Fruit fly (Drosophila melanogaster) whole organism, embryonic: Measurements from ENCODE around the gene CG42758.

ENCODE experiments used
- BtbVII ChIP-seq: fragments of 200-800 bp; sonication (Bioruptor generic); optimal IDR thresholded peaks from 3 replicates; lab custom pipeline; 2017; ENCODE audit warnings: missing biosample characterization, mild to moderate bottlenecking, missing genetic modification characterization
- CG10543 ChIP-seq: fragments of 200-800 bp; sonication (Bioruptor generic); optimal IDR thresholded peaks from 3 replicates; lab custom pipeline; 2017; ENCODE audit warnings: missing biosample characterization, mild to moderate bottlenecking, missing genetic modification characterization, moderate library complexity
- CG11560 ChIP-seq: fragments of 200-800 bp; sonication (Bioruptor generic); IDR thresholded peaks from 3 replicates; pipeline ENCODE4 v1.3.6; 2022; ENCODE audit warnings: missing biosample characterization, missing genetic modification characterization
- CG12299 ChIP-seq: fragments of 200-800 bp; sonication (Bioruptor generic); optimal IDR thresholded peaks from 2 replicates; lab custom pipeline; 2018; ENCODE audit warnings: missing biosample characterization, mild to moderate bottlenecking, missing genetic modification characterization
- CG12391 ChIP-seq: fragments of 200-800 bp; sonication (Bioruptor generic); optimal IDR thresholded peaks from 3 replicates; lab custom pipeline; 2018; ENCODE audit warnings: missing biosample characterization, mild to moderate bottlenecking, missing genetic modification characterization, moderate library complexity
- CG13624 ChIP-seq: fragments of 200-800 bp; sonication (Bioruptor generic); optimal IDR thresholded peaks from 2 replicates; lab custom pipeline; 2016; ENCODE audit warnings: missing biosample characterization, missing genetic modification characterization
- CG1602 ChIP-seq: fragments of 200-800 bp; sonication (Bioruptor generic); optimal IDR thresholded peaks from 3 replicates; lab custom pipeline; 2016; ENCODE audit warnings: missing biosample characterization, missing genetic modification characterization
- CG16863 ChIP-seq: fragments of 200-800 bp; sonication (Bioruptor generic); optimal IDR thresholded peaks from 3 replicates; lab custom pipeline; 2016; ENCODE audit warnings: missing biosample characterization, missing genetic modification characterization
- CG18262 ChIP-seq: fragments of 200-800 bp; optimal IDR thresholded peaks from 3 replicates; lab custom pipeline; 2019; ENCODE audit warnings: missing biosample characterization, mild to moderate bottlenecking, missing genetic modification characterization, moderate library complexity
- CG2712 ChIP-seq: fragments of 200-800 bp; optimal IDR thresholded peaks from 3 replicates; lab custom pipeline; 2019; ENCODE audit warnings: missing biosample characterization, mild to moderate bottlenecking, missing genetic modification characterization, moderate library complexity
- CG31365 ChIP-seq: fragments of 200-800 bp; sonication (Bioruptor generic); optimal IDR thresholded peaks from 2 replicates; lab custom pipeline; 2018; ENCODE audit warnings: missing biosample characterization, mild to moderate bottlenecking, missing genetic modification characterization
- CG31388 ChIP-seq: fragments of 200-800 bp; sonication (Bioruptor generic); optimal IDR thresholded peaks from 2 replicates; lab custom pipeline; 2016; ENCODE audit warnings: missing biosample characterization, missing genetic modification characterization
- CG33213 ChIP-seq: fragments of 200-800 bp; sonication (Bioruptor generic); optimal IDR thresholded peaks from 3 replicates; lab custom pipeline; 2016; ENCODE audit warnings: missing biosample characterization, missing genetic modification characterization
- CG5953 ChIP-seq: fragments of 200-800 bp; sonication (Bioruptor generic); IDR thresholded peaks from 2 replicates; pipeline ENCODE4 v1.3.6; 2022; ENCODE audit warnings: missing biosample characterization, missing genetic modification characterization
- CG6765 ChIP-seq: fragments of 200-800 bp; sonication (Bioruptor generic); optimal IDR thresholded peaks from 3 replicates; lab custom pipeline; 2017; ENCODE audit warnings: missing biosample characterization, mild to moderate bottlenecking, missing genetic modification characterization
- CTCF ChIP-seq: fragments of 200-800 bp; sonication (Bioruptor generic); optimal IDR thresholded peaks from 2 replicates; lab custom pipeline; 2017; ENCODE audit warnings: missing biosample characterization, mild to moderate bottlenecking, missing genetic modification characterization, moderate library complexity
- Camta ChIP-seq: fragments of 200-800 bp; sonication (Bioruptor generic); optimal IDR thresholded peaks from 2 replicates; lab custom pipeline; 2016; ENCODE audit warnings: missing biosample characterization, missing genetic modification characterization
- CrebB ChIP-seq: fragments of 200-800 bp; sonication (Bioruptor generic); optimal IDR thresholded peaks from 3 replicates; lab custom pipeline; 2018; ENCODE audit warnings: missing biosample characterization, mild to moderate bottlenecking, missing genetic modification characterization
- HLH3B ChIP-seq: fragments of 200-800 bp; sonication (Bioruptor generic); IDR thresholded peaks from 2 replicates; pipeline ENCODE4 v1.3.6; 2022; ENCODE audit warnings: missing biosample characterization, missing genetic modification characterization
- Hmx ChIP-seq: fragments of 200-800 bp; sonication (Bioruptor generic); optimal IDR thresholded peaks from 2 replicates; lab custom pipeline; 2016; ENCODE audit warnings: missing biosample characterization, missing genetic modification characterization
- NfI ChIP-seq: fragments of 200-800 bp; sonication (Bioruptor generic); optimal IDR thresholded peaks from 3 replicates; lab custom pipeline; 2018; ENCODE audit warnings: missing biosample characterization, mild to moderate bottlenecking, missing genetic modification characterization, moderate library complexity
- Ptx1 ChIP-seq: fragments of 200-800 bp; sonication (Bioruptor generic); IDR thresholded peaks from 2 replicates; pipeline ENCODE4 v1.3.6; 2022; ENCODE audit warnings: missing biosample characterization, missing genetic modification characterization
- Side ChIP-seq: fragments of 200-800 bp; sonication (Bioruptor generic); optimal IDR thresholded peaks from 2 replicates; lab custom pipeline; 2016; ENCODE audit warnings: missing biosample characterization, missing genetic modification characterization
- Stat92E ChIP-seq, 3 experiments: fragments of >200 bp in 2 of 3; fragments of 200-800 bp in 1 of 3; sonication (Bioruptor generic) in 1 of 3; optimal IDR thresholded peaks; 2 replicates each; lab custom pipeline; 2017 to 2019; ENCODE audit warnings: missing biosample characterization in 3 of 3, missing genetic modification characterization in 3 of 3, mild to moderate bottlenecking in 1 of 3, moderate library complexity in 1 of 3
- Tbp ChIP-seq: fragments of >200 bp; optimal IDR thresholded peaks from 2 replicates; lab custom pipeline; 2018; ENCODE audit warnings: missing biosample characterization, missing genetic modification characterization
- Trl ChIP-seq, 3 experiments: fragments of >200 bp in 2 of 3; fragments of 200-800 bp in 1 of 3; sonication (Bioruptor generic) in 1 of 3; optimal IDR thresholded peaks; 2 replicates in 1 of 3; 3 replicates in 2 of 3; lab custom pipeline; 2016 to 2017; ENCODE audit warnings: missing biosample characterization in 1 of 3, missing genetic modification characterization in 1 of 3
- Xbp1 ChIP-seq: fragments of 200-800 bp; sonication (Bioruptor generic); optimal IDR thresholded peaks from 3 replicates; lab custom pipeline; 2016; ENCODE audit warnings: missing biosample characterization, mild to moderate bottlenecking, missing genetic modification characterization
- btn ChIP-seq: fragments of 200-800 bp; sonication (Bioruptor generic); optimal IDR thresholded peaks from 2 replicates; lab custom pipeline; 2016; ENCODE audit warnings: missing biosample characterization, missing genetic modification characterization
- dm ChIP-seq: fragments of 200-800 bp; sonication (Bioruptor generic); optimal IDR thresholded peaks from 3 replicates; lab custom pipeline; 2016; ENCODE audit warnings: missing biosample characterization, missing genetic modification characterization
- dpn ChIP-seq, 2 experiments: fragments of 200-800 bp; sonication (Bioruptor generic); optimal IDR thresholded peaks; 3 replicates each; lab custom pipeline; 2016; ENCODE audit warnings: missing biosample characterization in 2 of 2, missing genetic modification characterization in 2 of 2
- eve ChIP-seq, 2 experiments: fragments of >200 bp; optimal IDR thresholded peaks; 2 replicates each; lab custom pipeline; 2017; ENCODE audit warnings: missing biosample characterization in 2 of 2, missing genetic modification characterization in 2 of 2
- ewg ChIP-seq: fragments of 200-800 bp; sonication (Bioruptor generic); optimal IDR thresholded peaks from 3 replicates; lab custom pipeline; 2017; ENCODE audit warnings: mild to moderate bottlenecking, missing biosample characterization, missing genetic modification reagents, missing genetic modification characterization
- ham ChIP-seq: fragments of 200-800 bp; sonication (Bioruptor generic); IDR thresholded peaks from 2 replicates; pipeline ENCODE4 v1.3.6; 2022; ENCODE audit warnings: missing biosample characterization, missing genetic modification characterization
- her ChIP-seq: fragments of 200-800 bp; sonication (Bioruptor generic); optimal IDR thresholded peaks from 2 replicates; lab custom pipeline; 2016; ENCODE audit warnings: missing biosample characterization, missing genetic modification characterization
- ind ChIP-seq: fragments of 200-800 bp; sonication (Bioruptor generic); optimal IDR thresholded peaks from 3 replicates; lab custom pipeline; 2016; ENCODE audit warnings: missing biosample characterization, missing genetic modification characterization
- ken ChIP-seq: fragments of 200-800 bp; sonication (Bioruptor generic); IDR thresholded peaks from 3 replicates; pipeline ENCODE4 v1.3.6; 2022; ENCODE audit warnings: missing biosample characterization, missing genetic modification characterization
- lilli ChIP-seq: fragments of 200-800 bp; sonication (Bioruptor generic); optimal IDR thresholded peaks from 3 replicates; lab custom pipeline; 2016; ENCODE audit warnings: missing biosample characterization, missing genetic modification characterization
- lmd ChIP-seq: fragments of 200-800 bp; sonication (Bioruptor generic); IDR thresholded peaks from 2 replicates; pipeline ENCODE4 v1.3.6; 2022; ENCODE audit warnings: missing biosample characterization, missing genetic modification characterization
- lola ChIP-seq, 3 experiments: fragments of >200 bp in 2 of 3; fragments of 200-800 bp in 1 of 3; sonication (Bioruptor generic) in 1 of 3; optimal IDR thresholded peaks; 2 replicates each; lab custom pipeline; 2017 to 2019; ENCODE audit warnings: missing biosample characterization in 3 of 3, missing genetic modification characterization in 3 of 3, mild to moderate bottlenecking in 1 of 3, moderate library complexity in 1 of 3
- mirr ChIP-seq: fragments of 200-800 bp; sonication (Bioruptor generic); optimal IDR thresholded peaks from 3 replicates; lab custom pipeline; 2018; ENCODE audit warnings: missing biosample characterization, mild to moderate bottlenecking, missing genetic modification characterization
- oc ChIP-seq: fragments of 200-800 bp; sonication (Bioruptor generic); optimal IDR thresholded peaks from 2 replicates; lab custom pipeline; 2018; ENCODE audit warnings: missing biosample characterization, mild to moderate bottlenecking, missing genetic modification characterization, moderate library complexity
- pum ChIP-seq: fragments of 200-800 bp; sonication (Bioruptor generic); optimal IDR thresholded peaks from 2 replicates; lab custom pipeline; 2016; ENCODE audit warnings: missing biosample characterization, missing genetic modification characterization
- rib ChIP-seq: fragments of 200-800 bp; sonication (Bioruptor generic); IDR thresholded peaks from 2 replicates; pipeline ENCODE4 v1.3.6; 2022; ENCODE audit warnings: missing biosample characterization, missing genetic modification characterization
- sd ChIP-seq: fragments of 200-800 bp; sonication (Bioruptor generic); optimal IDR thresholded peaks from 3 replicates; lab custom pipeline; 2018; ENCODE audit warnings: missing biosample characterization, mild to moderate bottlenecking, missing genetic modification characterization, moderate library complexity
- sens-2 ChIP-seq: fragments of 200-800 bp; sonication (Bioruptor generic); IDR thresholded peaks from 2 replicates; pipeline ENCODE4 v1.3.6; 2022; ENCODE audit warnings: missing biosample characterization, missing genetic modification characterization
- slbo ChIP-seq: fragments of 200-800 bp; sonication (Bioruptor generic); IDR thresholded peaks from 2 replicates; pipeline ENCODE4 v1.3.6; 2022; ENCODE audit warnings: missing biosample characterization, missing genetic modification characterization
- slp2 ChIP-seq: fragments of 200-800 bp; sonication (Bioruptor generic); optimal IDR thresholded peaks from 2 replicates; lab custom pipeline; 2016; ENCODE audit warnings: missing biosample characterization, missing genetic modification characterization
- sug ChIP-seq: fragments of 200-800 bp; optimal IDR thresholded peaks from 2 replicates; lab custom pipeline; 2019; ENCODE audit warnings: missing biosample characterization, mild to moderate bottlenecking, missing genetic modification characterization, moderate library complexity
- tgo ChIP-seq: fragments of 200-800 bp; sonication (Bioruptor generic); IDR thresholded peaks from 3 replicates; pipeline ENCODE4 v1.3.6; 2022; ENCODE audit warnings: missing biosample characterization, missing genetic modification characterization
- trh ChIP-seq: fragments of 200-800 bp; sonication (Bioruptor generic); optimal IDR thresholded peaks from 2 replicates; lab custom pipeline; 2016; ENCODE audit warnings: missing biosample characterization, missing genetic modification characterization
- twi ChIP-seq: fragments of 200-800 bp; optimal IDR thresholded peaks from 2 replicates; lab custom pipeline; 2019; ENCODE audit warnings: missing biosample characterization, mild to moderate bottlenecking, missing genetic modification characterization, moderate library complexity
- unc-4 ChIP-seq: fragments of 200-800 bp; sonication (Bioruptor generic); IDR thresholded peaks from 2 replicates; pipeline ENCODE4 v1.3.6; 2022; ENCODE audit warnings: missing biosample characterization, missing genetic modification characterization; ENCODE audit not compliant: partially characterized antibody
- zfh2 ChIP-seq: fragments of 200-800 bp; sonication (Bioruptor generic); optimal IDR thresholded peaks from 2 replicates; lab custom pipeline; 2016; ENCODE audit warnings: missing biosample characterization, missing genetic modification characterization

The CG42758 gene

DNA sequence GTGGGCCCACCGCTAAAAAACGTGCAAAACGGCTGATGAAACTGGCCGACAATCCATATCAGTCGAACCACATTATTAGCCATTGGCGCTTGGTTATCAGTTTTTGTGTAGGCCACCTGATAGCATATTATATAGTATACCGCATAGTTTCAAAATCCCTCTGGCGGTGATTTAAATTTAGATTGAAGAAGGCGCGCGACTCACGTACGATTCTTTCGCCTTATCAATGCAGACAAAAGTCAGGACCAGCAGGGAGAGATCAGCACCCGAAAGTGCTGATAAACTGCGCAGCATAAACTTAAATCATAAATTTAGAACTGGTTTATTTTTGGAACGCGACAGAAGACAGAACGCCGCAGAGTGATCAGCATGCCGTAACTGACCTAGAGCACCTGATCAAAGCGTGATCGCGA is 13.3 kb upstream of the CG42758 start (continued):
- TF ChIP-seq CG6765 (GFP tag; lab: Kevin White, UChicago) (no peak), Hmx (no peak), Xbp1 (no peak), CrebB (tag; lab: Kevin White, UChicago) (no peak), CG16863 (no peak), Side (GFP tag; lab: Kevin White, UChicago) (no peak), dm (GFP tag; lab: Kevin White, UChicago) (no peak), CG31388 (GFP tag; lab: Kevin White, UChicago) (no peak), slbo (no peak), btn (GFP tag; lab: Kevin White, UChicago) (no peak), sens-2 (no peak; the same call in 1 of the 2 replicates), CG1602 (GFP tag; lab: Kevin White, UChicago) (no peak), CG31365 (tag; lab: Kevin White, UChicago) (no peak), Trl (optimal IDR thresholded peaks at IDR 0.05; lab: Kevin White, UChicago) (no peak), Trl (GFP tag; optimal IDR thresholded peaks at IDR 0.05; lab: Kevin White, UChicago) (no peak), sd (tag; lab: Kevin White, UChicago) (peak; percentile 50), CG18262 (tag; lab: Kevin White, UChicago) (no peak), her (GFP tag; lab: Kevin White, UChicago) (no peak), twi (tag; lab: Kevin White, UChicago) (no peak), Stat92E (GFP tag; optimal IDR thresholded peaks at IDR 0.05; lab: Kevin White, UChicago) (no peak), CG12299 (no peak), pum (no peak), ewg (GFP tag; lab: Kevin White, UChicago) (no peak), ken (GFP tag; lab: Robert Waterston, UW) (no peak), Tbp (GFP tag; lab: Kevin White, UChicago) (no peak), ham (GFP tag; lab: Robert Waterston, UW) (no peak), lmd (GFP tag; lab: Robert Waterston, UW) (no peak), tgo (GFP tag; lab: Robert Waterston, UW) (no peak), CG33213 (GFP tag; lab: Kevin White, UChicago) (no peak), mirr (GFP tag; lab: Kevin White, UChicago) (peak; percentile 78), unc-4 (no peak), Ptx1 (no peak), HLH3B (GFP tag; lab: Robert Waterston, UW) (no peak), lilli (GFP tag; lab: Kevin White, UChicago) (no peak), CG11560 (tag; lab: Robert Waterston, UW) (no peak), Camta (GFP tag; lab: Kevin White, UChicago) (no peak), slp2 (GFP tag; lab: Kevin White, UChicago) (no peak), trh (GFP tag; lab: Kevin White, UChicago) (no peak), CTCF (peak; percentile 47), NfI (GFP tag; lab: Kevin White, UChicago) (no peak), oc (tag; lab: Kevin White, UChicago) (no peak), sug (tag; lab: Kevin White, UChicago) (peak; percentile 91), ind (GFP tag; lab: Kevin White, UChicago) (no peak), CG2712 (tag; lab: Kevin White, UChicago) (no peak), CG10543 (peak; percentile 35), zfh2 (GFP tag; lab: Kevin White, UChicago) (no peak), CG12391 (no peak), lola (GFP tag; optimal IDR thresholded peaks at IDR 0.05; lab: Kevin White, UChicago) (no peak), rib (GFP tag; lab: Robert Waterston, UW) (no peak), BtbVII (GFP tag; lab: Kevin White, UChicago) (peak; percentile 6), dpn (GFP tag; optimal IDR thresholded peaks at IDR 0.05; lab: Kevin White, UChicago) (no peak), CG5953 (GFP tag; lab: Robert Waterston, UW) (no peak), CG13624 (GFP tag; lab: Kevin White, UChicago) (peak; percentile 56), eve (GFP tag; optimal IDR thresholded peaks at IDR 0.05; lab: Kevin White, UChicago) (no peak)
